Worm (Caenorhabditis elegans): ENCODE results near the gene C14C11.2.
"Not testable (repeated sequence)": the region's sequence is repeated elsewhere in the genome, so short reads cannot be mapped to it uniquely, and the experiment has no call there.

C14C11.2 gene

ce11 chrV:5660604-5661209, at the start of gene C14C11.2, which contains the start of gene mut-14:
C14C11.2 (plus strand) TSS chrV:5661159.
mut-14 (minus strand) TSS chrV:5660704.
- no peak for TF ChIP-seq unc-62 (GFP tag; optimal IDR thresholded peaks at IDR 0.05)

ce11 chrV:5613109-5613508, 47.9 kb upstream of the C14C11.2 start, which contains the start of gene lrpc-1:
lrpc-1 (minus strand) TSS chrV:5613209.
- TF ChIP-seq unc-62 (GFP tag; optimal IDR thresholded peaks at IDR 0.05): no peak

- no peak for TF ChIP-seq unc-62 (GFP tag; optimal IDR thresholded peaks at IDR 0.05)
These were observed 46.2 kb upstream of the C14C11.2 start, which contains the start of gene M03E7.3 for ce11 chrV:5614724-5615123. M03E7.3 (plus strand) TSS chrV:5615024.

- TF ChIP-seq unc-62 (GFP tag; optimal IDR thresholded peaks at IDR 0.05): no peak
These were observed 43.7 kb upstream of the C14C11.2 start, which contains the start of gene M03E7.2 for ce11 chrV:5617301-5617700. M03E7.2 (plus strand) TSS chrV:5617601.

ce11 chrV:5619372-5619771, 41.6 kb upstream of the C14C11.2 start:
- no peak for TF ChIP-seq unc-62 (GFP tag; optimal IDR thresholded peaks at IDR 0.05)

ce11 chrV:5620040-5620439, 40.9 kb upstream of the C14C11.2 start, which contains the start of gene memb-2:
memb-2 (minus strand) TSS chrV:5620140.
- no peak for TF ChIP-seq unc-62 (GFP tag; optimal IDR thresholded peaks at IDR 0.05)

- TF ChIP-seq unc-62 (GFP tag; optimal IDR thresholded peaks at IDR 0.05): no peak
These were observed 39.6 kb upstream of the C14C11.2 start, which contains the start of gene M03E7.1 for ce11 chrV:5621390-5621789. M03E7.1 (plus strand) TSS chrV:5621690.

- TF ChIP-seq unc-62 (GFP tag; optimal IDR thresholded peaks at IDR 0.05): no peak
These were observed 32.9 kb upstream of the C14C11.2 start for ce11 chrV:5628014-5628413.

ce11 chrV:5630792-5631191, 30.2 kb upstream of the C14C11.2 start, which contains the start of gene acy-4:
acy-4 (minus strand) TSS chrV:5630892.
- TF ChIP-seq unc-62 (GFP tag; optimal IDR thresholded peaks at IDR 0.05): no peak

ce11 chrV:5634445-5634844, 26.5 kb upstream of the C14C11.2 start:
- TF ChIP-seq unc-62 (GFP tag; optimal IDR thresholded peaks at IDR 0.05): no peak

ce11 chrV:5644171-5644570, 16.8 kb upstream of the C14C11.2 start, which contains the start of gene srx-117:
srx-117 (plus strand) TSS chrV:5644471.
- no peak for TF ChIP-seq unc-62 (GFP tag; optimal IDR thresholded peaks at IDR 0.05)

- no peak for TF ChIP-seq unc-62 (GFP tag; optimal IDR thresholded peaks at IDR 0.05)
These were observed 13.6 kb upstream of the C14C11.2 start, which contains the start of gene C14C11.4 for ce11 chrV:5647359-5647758. C14C11.4 (plus strand) TSS chrV:5647610.

- TF ChIP-seq unc-62 (GFP tag; optimal IDR thresholded peaks at IDR 0.05): no peak
These were observed 9.1 kb upstream of the C14C11.2 start for ce11 chrV:5651905-5652304.

- no peak for TF ChIP-seq unc-62 (GFP tag; optimal IDR thresholded peaks at IDR 0.05)
These were observed 6.9 kb upstream of the C14C11.2 start, which contains the start of gene hex-2 for ce11 chrV:5653990-5654499. hex-2 (plus strand) TSS chrV:5654449.

ce11 chrV:5663317-5663716, 2.4 kb downstream of the C14C11.2 start, which contains the start of gene C14C11.1:
C14C11.1 (plus strand) TSS chrV:5663617.
- TF ChIP-seq unc-62 (GFP tag; optimal IDR thresholded peaks at IDR 0.05): not testable (repeated sequence)

- TF ChIP-seq unc-62 (GFP tag; optimal IDR thresholded peaks at IDR 0.05): no peak
These were observed 5.2 kb downstream of the C14C11.2 start, which contains the start of gene C14C11.7 for ce11 chrV:5666036-5666729. C14C11.7 (minus strand) TSS chrV:5666086.
